Fruit fly (Drosophila melanogaster) whole organism, embryonic: ENCODE data around the gene Duba.

ENCODE experiments used
- CG16863 ChIP-seq: fragments of 200-800 bp; sonication (Bioruptor generic); optimal IDR thresholded peaks from 3 replicates; lab custom pipeline; 2016; ENCODE audit warnings: missing biosample characterization, missing genetic modification characterization
- CG33557 ChIP-seq: fragments of 200-800 bp; sonication (Bioruptor generic); optimal IDR thresholded peaks from 2 replicates; lab custom pipeline; 2019; ENCODE audit warnings: missing biosample characterization, mild to moderate bottlenecking, missing genetic modification characterization, moderate library complexity
- H2.0 ChIP-seq: fragments of 200-800 bp; sonication (Bioruptor generic); IDR thresholded peaks from 2 replicates; pipeline ENCODE4 v1.3.6; 2022; ENCODE audit warnings: missing biosample characterization, missing genetic modification characterization
- Hsf ChIP-seq: fragments of 200-800 bp; sonication (Bioruptor generic); optimal IDR thresholded peaks from 3 replicates; lab custom pipeline; 2016; ENCODE audit warnings: missing biosample characterization, missing genetic modification characterization
- al ChIP-seq: fragments of 200-800 bp; sonication (Bioruptor generic); IDR thresholded peaks from 2 replicates; pipeline ENCODE4 v1.3.6; 2022; ENCODE audit warnings: missing biosample characterization, missing genetic modification characterization
- dpn ChIP-seq, 2 experiments: fragments of 200-800 bp; sonication (Bioruptor generic); optimal IDR thresholded peaks; 3 replicates each; lab custom pipeline; 2016; ENCODE audit warnings: missing biosample characterization in 2 of 2, missing genetic modification characterization in 2 of 2
- gem ChIP-seq: fragments of 200-800 bp; sonication (Bioruptor generic); optimal IDR thresholded peaks from 2 replicates; lab custom pipeline; 2019; ENCODE audit warnings: missing biosample characterization, mild to moderate bottlenecking, missing genetic modification characterization, moderate library complexity
- kay ChIP-seq: fragments of 200-800 bp; sonication (Bioruptor generic); optimal IDR thresholded peaks from 2 replicates; lab custom pipeline; 2016; ENCODE audit warnings: missing biosample characterization, missing genetic modification characterization
- lola ChIP-seq, 3 experiments: fragments of >200 bp in 2 of 3; fragments of 200-800 bp in 1 of 3; sonication (Bioruptor generic) in 1 of 3; optimal IDR thresholded peaks; 2 replicates each; lab custom pipeline; 2017 to 2019; ENCODE audit warnings: missing biosample characterization in 3 of 3, missing genetic modification characterization in 3 of 3, mild to moderate bottlenecking in 1 of 3, moderate library complexity in 1 of 3
- pan ChIP-seq, 4 experiments: fragments of >200 bp in 3 of 4; fragments of 200-800 bp in 1 of 4; sonication (Bioruptor generic) in 1 of 4; optimal IDR thresholded peaks in 3 of 4; IDR thresholded peaks in 1 of 4; 2 replicates each; pipeline versions ENCODE4 v1.3.6 to Lab custom; 2017 to 2022; ENCODE audit warnings: missing biosample characterization in 2 of 4, missing genetic modification characterization in 2 of 4, mixed read lengths in 1 of 4

dm6 chr3L:11609835-11610234, 570 bp upstream of the Duba start, which contains the start of gene CG42832:
- no peak for TF ChIP-seq dpn (GFP tag; optimal IDR thresholded peaks at IDR 0.05; lab: Kevin White, UChicago)
- TF ChIP-seq H2.0 (GFP tag; lab: Robert Waterston, UW), result no peak
- TF ChIP-seq al (GFP tag; lab: Robert Waterston, UW), result no peak
- no peak for TF ChIP-seq pan (optimal IDR thresholded peaks at IDR 0.05; lab: Kevin White, UChicago)
- no peak for TF ChIP-seq pan (GFP tag; optimal IDR thresholded peaks at IDR 0.05 in 1 of 2, IDR thresholded peaks at IDR 0.05 in 1 of 2)
- TF ChIP-seq Hsf, result no peak
- no peak for TF ChIP-seq gem (tag; lab: Kevin White, UChicago)
- TF ChIP-seq lola (GFP tag; optimal IDR thresholded peaks at IDR 0.05; lab: Kevin White, UChicago), result no peak
- no peak for TF ChIP-seq kay
- TF ChIP-seq CG33557 (GFP tag; lab: Kevin White, UChicago), result no peak
- no peak for TF ChIP-seq CG16863 (GFP tag; lab: Kevin White, UChicago)
